ENCODE assay signal across 2 worm cellular contexts in the genomic region with DNA sequence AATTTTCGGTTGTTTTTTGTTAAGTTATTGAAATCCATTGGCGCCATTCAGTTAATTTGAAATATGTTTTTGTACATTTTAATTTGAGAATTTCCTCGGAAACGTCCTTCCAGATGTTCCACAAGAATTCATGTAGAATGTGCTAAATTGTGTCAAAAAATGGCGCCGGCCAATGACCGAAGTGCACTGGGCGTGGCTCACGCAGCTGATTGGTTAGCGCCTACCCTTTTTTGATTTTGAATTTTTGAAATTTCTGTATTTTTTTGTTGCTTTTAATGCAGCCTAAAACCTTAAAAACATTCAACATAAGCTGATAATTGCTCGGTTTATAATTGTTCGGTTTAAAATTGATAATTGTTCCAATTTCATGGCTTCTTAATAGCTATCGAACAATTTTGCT.
TF ChIP-seq lines count a peak whose summit lies in the region.

No protein-coding gene starts in this region.

TF ChIP-seq in whole organism, L3 larva, 47 proteins besides CTCF, POLR2A, EP300 and RAD21:
- TF ChIP-seq egl-27 (tag; optimal IDR thresholded peaks at IDR 0.05; lab: Kevin White, UChicago) (no peak), nfya-1 (tag; optimal IDR thresholded peaks at IDR 0.05; lab: Kevin White, UChicago; ENCODE audit: insufficient read depth) (peak; percentile 70)

TF ChIP-seq in whole organism, late embryonic, 69 proteins besides CTCF, POLR2A, EP300 and RAD21:
- TF ChIP-seq nfya-1 (tag; optimal IDR thresholded peaks at IDR 0.05; lab: Kevin White, UChicago), result peak; percentile 65
- no peak for TF ChIP-seq gmeb-2 (tag; optimal IDR thresholded peaks at IDR 0.05; lab: Kevin White, UChicago)
- TF ChIP-seq elt-4 (tag; optimal IDR thresholded peaks at IDR 0.05; lab: Kevin White, UChicago), result no peak
